Worm (Caenorhabditis elegans) whole organism, L2 larva: Measurements from ENCODE around the gene fig-1.
A peak's percentile ranks its signal among the peaks of the same experiment; 100 is the strongest.

Experiments
- C34F6.9 ChIP-seq: fragments of 150-350 bp; optimal IDR thresholded peaks from 2 replicates; lab custom pipeline; 2014; ENCODE audit warnings: missing biosample characterization, missing genetic modification characterization
- F13H6.1 ChIP-seq: sonication (generic microtip); optimal IDR thresholded peaks from 2 replicates; lab custom pipeline; 2016; ENCODE audit warnings: missing genetic modification characterization, missing compliant biosample characterization
- R02D3.7 ChIP-seq: fragments of 150-350 bp; optimal IDR thresholded peaks from 2 replicates; lab custom pipeline; 2014; ENCODE audit warnings: missing biosample characterization, missing genetic modification characterization
- Y55F3AM.14 ChIP-seq: fragments of 200-800 bp; sonication (Bioruptor generic); optimal IDR thresholded peaks from 2 replicates; lab custom pipeline; 2018; ENCODE audit warnings: mild to moderate bottlenecking, missing genetic modification characterization, missing compliant biosample characterization
- ZK546.5 ChIP-seq: sonication (generic microtip); optimal IDR thresholded peaks from 2 replicates; lab custom pipeline; 2017; ENCODE audit warnings: missing biosample characterization, missing genetic modification characterization
- alr-1 ChIP-seq: fragments of 150-350 bp; optimal IDR thresholded peaks from 2 replicates; lab custom pipeline; 2014; ENCODE audit warnings: missing biosample characterization, missing genetic modification characterization
- aly-2 ChIP-seq: fragments of 150-350 bp; optimal IDR thresholded peaks from 2 replicates; lab custom pipeline; 2014; ENCODE audit warnings: missing biosample characterization, missing genetic modification characterization
- ama-1 ChIP-seq: fragments of 150-350 bp; optimal IDR thresholded peaks from 2 replicates; lab custom pipeline; 2018; ENCODE audit warnings: inconsistent platforms
- blmp-1 ChIP-seq: sonication (generic microtip); optimal IDR thresholded peaks from 2 replicates; lab custom pipeline; 2017; ENCODE audit warnings: missing genetic modification characterization, mild to moderate bottlenecking, missing compliant biosample characterization, antibody characterized with exemption, moderate library complexity; ENCODE audit not compliant: insufficient read depth
- ceh-16 ChIP-seq: fragments of 150-350 bp; optimal IDR thresholded peaks from 2 replicates; lab custom pipeline; 2014; ENCODE audit warnings: missing biosample characterization, missing genetic modification characterization
- ceh-82 ChIP-seq: fragments of 150-350 bp; optimal IDR thresholded peaks from 2 replicates; lab custom pipeline; 2014; ENCODE audit warnings: missing biosample characterization, missing genetic modification characterization
- crh-2 ChIP-seq: sonication (generic microtip); optimal IDR thresholded peaks from 2 replicates; lab custom pipeline; 2017; ENCODE audit warnings: missing biosample characterization, missing genetic modification characterization
- dmd-4 ChIP-seq: sonication (generic microtip); optimal IDR thresholded peaks from 2 replicates; lab custom pipeline; 2017; ENCODE audit warnings: missing biosample characterization, missing genetic modification characterization
- elt-1 ChIP-seq: fragments of 150-350 bp; optimal IDR thresholded peaks from 2 replicates; lab custom pipeline; 2014; ENCODE audit warnings: missing biosample characterization, missing genetic modification characterization
- elt-3 ChIP-seq: sonication (generic microtip); optimal IDR thresholded peaks from 2 replicates; lab custom pipeline; 2017; ENCODE audit warnings: missing biosample characterization, missing genetic modification characterization
- fos-1 ChIP-seq: fragments of 150-350 bp; optimal IDR thresholded peaks from 2 replicates; lab custom pipeline; 2014; ENCODE audit warnings: missing biosample characterization, missing genetic modification characterization
- gmeb-1 ChIP-seq: fragments of 150-350 bp; optimal IDR thresholded peaks from 2 replicates; lab custom pipeline; 2014; ENCODE audit warnings: missing biosample characterization, missing genetic modification characterization
- lin-11 ChIP-seq: fragments of 150-350 bp; sonication (generic microtip); optimal IDR thresholded peaks from 2 replicates; lab custom pipeline; 2014; ENCODE audit warnings: missing biosample characterization, missing genetic modification characterization, inconsistent platforms, mixed read lengths
- lin-13 ChIP-seq: fragments of 150-350 bp; optimal IDR thresholded peaks from 2 replicates; lab custom pipeline; 2014; ENCODE audit warnings: missing biosample characterization, missing genetic modification reagents, missing genetic modification characterization
- lsy-2 ChIP-seq, 2 experiments: fragments of 150-350 bp in 1 of 2; sonication (generic microtip) in 1 of 2; optimal IDR thresholded peaks; 2 replicates each; lab custom pipeline; 2014 to 2017; ENCODE audit warnings: missing biosample characterization in 2 of 2, missing genetic modification characterization in 2 of 2
- mab-5 ChIP-seq: fragments of 150-350 bp; optimal IDR thresholded peaks from 2 replicates; lab custom pipeline; 2014; ENCODE audit warnings: missing biosample characterization, missing genetic modification characterization
- mbf-1 ChIP-seq: sonication (generic microtip); optimal IDR thresholded peaks from 2 replicates; lab custom pipeline; 2017; ENCODE audit warnings: missing biosample characterization, missing genetic modification characterization
- nhr-10 ChIP-seq: sonication (generic microtip); optimal IDR thresholded peaks from 2 replicates; lab custom pipeline; 2017; ENCODE audit warnings: missing biosample characterization, missing genetic modification characterization
- nhr-11 ChIP-seq: fragments of 150-350 bp; optimal IDR thresholded peaks from 2 replicates; lab custom pipeline; 2014; ENCODE audit warnings: missing biosample characterization, missing genetic modification characterization
- nhr-12 ChIP-seq: fragments of 150-350 bp; optimal IDR thresholded peaks from 2 replicates; lab custom pipeline; 2014; ENCODE audit warnings: missing biosample characterization, missing genetic modification characterization
- nhr-129 ChIP-seq: fragments of 150-350 bp; optimal IDR thresholded peaks from 2 replicates; lab custom pipeline; 2014; ENCODE audit warnings: missing biosample characterization, missing genetic modification characterization
- nhr-21 ChIP-seq: fragments of 150-350 bp; optimal IDR thresholded peaks from 2 replicates; lab custom pipeline; 2014; ENCODE audit warnings: missing biosample characterization, missing genetic modification characterization
- nhr-23 ChIP-seq: fragments of 150-350 bp; optimal IDR thresholded peaks from 2 replicates; lab custom pipeline; 2014; ENCODE audit warnings: missing biosample characterization, missing genetic modification reagents, missing genetic modification characterization
- nhr-25 ChIP-seq: fragments of 150-350 bp; sonication (generic microtip); optimal IDR thresholded peaks from 3 replicates; lab custom pipeline; 2014; ENCODE audit warnings: missing biosample characterization, missing genetic modification characterization
- nhr-77 ChIP-seq: fragments of 150-350 bp; optimal IDR thresholded peaks from 2 replicates; lab custom pipeline; 2014; ENCODE audit warnings: missing biosample characterization, missing genetic modification characterization
- peb-1 ChIP-seq: fragments of 150-350 bp; optimal IDR thresholded peaks from 2 replicates; lab custom pipeline; 2014; ENCODE audit warnings: missing biosample characterization, missing genetic modification characterization
- sem-4 ChIP-seq: fragments of 150-350 bp; optimal IDR thresholded peaks from 2 replicates; lab custom pipeline; 2014; ENCODE audit warnings: missing biosample characterization, missing genetic modification reagents, missing genetic modification characterization
- skn-1 ChIP-seq: sonication (generic microtip); optimal IDR thresholded peaks from 2 replicates; lab custom pipeline; 2017; ENCODE audit warnings: missing biosample characterization, missing genetic modification characterization
- sma-3 ChIP-seq: sonication (generic microtip); optimal IDR thresholded peaks from 2 replicates; lab custom pipeline; 2016; ENCODE audit warnings: missing genetic modification reagents, missing genetic modification characterization, missing compliant biosample characterization
- snpc-4 ChIP-seq: fragments of 150-350 bp; optimal IDR thresholded peaks from 2 replicates; lab custom pipeline; 2014; ENCODE audit warnings: missing biosample characterization, missing genetic modification characterization
- unc-55 ChIP-seq: fragments of 150-350 bp; sonication (generic microtip); optimal IDR thresholded peaks from 3 replicates; lab custom pipeline; 2014; ENCODE audit warnings: missing biosample characterization, missing genetic modification reagents, missing genetic modification characterization
- unc-62 ChIP-seq: fragments of 150-350 bp; optimal IDR thresholded peaks from 2 replicates; lab custom pipeline; 2014; ENCODE audit warnings: missing biosample characterization, missing genetic modification reagents, missing genetic modification characterization
- zag-1 ChIP-seq: fragments of 150-350 bp; optimal IDR thresholded peaks from 2 replicates; lab custom pipeline; 2014; ENCODE audit warnings: missing biosample characterization, missing genetic modification characterization
- ztf-1 ChIP-seq: fragments of 200-800 bp; sonication (Bioruptor generic); conservative IDR thresholded peaks from 2 replicates; pipeline ENCODE4 v1.3.6; 2022; ENCODE audit warnings: missing genetic modification characterization, missing compliant biosample characterization
- ztf-11 ChIP-seq: sonication (generic microtip); optimal IDR thresholded peaks from 2 replicates; lab custom pipeline; 2017; ENCODE audit warnings: missing biosample characterization, missing genetic modification characterization

Gene fig-1

DNA sequence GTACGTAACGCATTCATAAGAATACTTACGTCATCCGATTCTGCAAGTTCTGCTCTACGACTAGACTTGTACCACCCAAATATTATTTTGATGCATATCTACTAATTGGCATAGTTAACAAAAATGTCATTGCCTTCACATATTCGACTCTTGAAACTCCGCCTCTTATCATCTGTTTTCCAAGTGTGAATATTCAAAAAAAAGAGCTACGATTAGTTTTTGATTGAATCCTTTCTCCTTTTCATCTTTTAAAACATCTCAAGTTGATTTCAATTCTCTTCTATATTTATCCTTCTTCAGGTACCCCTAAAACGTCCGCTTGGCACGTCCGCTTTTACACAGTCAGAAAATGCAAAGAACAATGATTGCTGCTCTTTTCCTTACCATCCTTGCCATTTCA is 33.1 kb downstream of the fig-1 start, which contains the start of gene F17C11.2:
Gene F17C11.2 (plus strand): TSS at position 301 of the 400 bp plus-strand sequence.
- TF ChIP-seq F13H6.1 (tag; lab: Kevin White, UChicago) (no peak), nhr-11 (no peak), ZK546.5 (tag; lab: Kevin White, UChicago) (no peak), aly-2 (tag; lab: Kevin White, UChicago) (no peak), R02D3.7 (tag; lab: Kevin White, UChicago) (no peak)

DNA sequence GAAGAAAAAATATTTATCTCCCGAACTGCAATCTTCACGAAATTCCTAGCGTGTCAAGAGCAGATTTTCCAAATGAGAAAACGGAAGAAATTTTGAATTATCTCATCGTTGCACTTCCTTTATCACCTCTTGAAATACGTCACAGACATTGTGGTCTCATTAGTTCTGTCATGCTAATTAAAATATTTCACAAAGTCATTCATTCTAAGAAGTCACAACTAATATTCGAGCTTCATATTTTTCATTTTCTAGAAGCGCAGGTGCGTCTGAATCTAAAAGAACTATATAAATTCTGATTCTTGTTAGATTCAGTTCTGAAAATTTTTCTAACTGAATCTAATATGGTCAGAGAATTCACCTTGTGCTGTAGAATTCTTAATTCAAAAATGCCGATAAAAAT is 33.8 kb downstream of the fig-1 start:
- TF ChIP-seq nhr-77 (tag; lab: Kevin White, UChicago) (no peak), elt-1 (no peak), zag-1 (tag; lab: Kevin White, UChicago) (no peak), sem-4 (tag; lab: Kevin White, UChicago) (no peak), peb-1 (no peak)

DNA sequence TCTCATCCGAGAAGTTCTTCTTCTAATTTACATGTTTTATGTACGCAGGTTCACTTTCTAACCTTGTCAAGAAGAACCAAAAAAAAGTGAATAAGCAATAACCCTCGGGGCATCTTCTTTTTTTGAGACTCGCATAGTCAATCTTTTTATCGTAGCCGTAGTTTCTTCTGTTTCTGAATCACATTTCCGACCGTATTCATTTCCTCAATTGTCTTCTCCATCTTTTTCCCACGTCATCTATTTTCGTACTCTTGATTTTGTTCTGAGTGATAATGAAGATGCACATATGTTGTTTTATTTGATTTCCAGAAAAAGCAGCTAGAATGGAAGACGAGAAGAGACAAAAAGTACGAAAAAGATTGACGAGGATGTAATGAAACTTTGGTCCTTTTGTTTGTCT is 36.1 kb downstream of the fig-1 start:
- TF ChIP-seq dmd-4 (tag; lab: Kevin White, UChicago) (no peak), lsy-2 (tag; optimal IDR thresholded peaks at IDR 0.05; lab: Kevin White, UChicago) (peak in 1 of 2 experiments; percentile 15), lin-11 (tag; lab: Kevin White, UChicago) (no peak), sma-3 (GFP tag; lab: Kevin White, UChicago) (no peak), ztf-11 (tag; lab: Kevin White, UChicago) (no peak), F13H6.1 (tag; lab: Kevin White, UChicago) (no peak), nhr-25 (tag; lab: Kevin White, UChicago) (no peak), mab-5 (tag; lab: Kevin White, UChicago) (no peak), elt-3 (no peak)

DNA sequence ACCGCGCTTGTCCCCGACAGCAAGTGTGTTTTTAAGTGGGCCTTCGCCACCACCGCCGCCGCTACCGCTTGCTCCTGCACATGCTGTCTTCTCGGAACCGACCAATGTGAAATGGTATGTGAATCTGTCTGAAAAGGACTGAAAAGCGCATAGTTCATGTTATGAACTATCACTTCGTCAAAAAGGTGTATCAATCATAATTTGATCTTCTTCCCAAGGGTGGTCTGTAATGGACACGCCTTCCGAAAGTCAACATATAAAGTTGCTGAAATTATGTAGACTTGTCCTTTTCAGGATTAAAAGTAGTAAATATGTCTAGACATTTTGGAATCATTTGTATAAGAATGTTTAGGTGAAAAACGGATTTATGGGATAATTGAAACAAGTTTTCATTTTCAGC is 38.9 kb downstream of the fig-1 start, which contains the start of gene zip-9:
Gene zip-9 (plus strand): TSS at position 301 of the 400 bp plus-strand sequence.
- no peak for TF ChIP-seq nhr-25 (tag; lab: Kevin White, UChicago)
- no peak for TF ChIP-seq crh-2 (tag; lab: Kevin White, UChicago)
- no peak for TF ChIP-seq nhr-12
- TF ChIP-seq nhr-23 (tag; lab: Kevin White, UChicago), result no peak
- no peak for TF ChIP-seq sma-3 (GFP tag; lab: Kevin White, UChicago)
- TF ChIP-seq zag-1 (tag; lab: Kevin White, UChicago), result no peak
- no peak for TF ChIP-seq mbf-1 (tag; lab: Kevin White, UChicago)
- no peak for TF ChIP-seq gmeb-1 (tag; lab: Kevin White, UChicago)
- no peak for TF ChIP-seq sem-4 (tag; lab: Kevin White, UChicago)
- no peak for TF ChIP-seq lsy-2 (tag; optimal IDR thresholded peaks at IDR 0.05; lab: Kevin White, UChicago)
- TF ChIP-seq ceh-16 (tag; lab: Kevin White, UChicago), result no peak
- TF ChIP-seq alr-1 (tag; lab: Kevin White, UChicago), result no peak
- no peak for TF ChIP-seq ztf-1 (GFP tag; lab: Robert Waterston, UW)
- TF ChIP-seq nhr-11, result no peak
- no peak for TF ChIP-seq elt-1

DNA sequence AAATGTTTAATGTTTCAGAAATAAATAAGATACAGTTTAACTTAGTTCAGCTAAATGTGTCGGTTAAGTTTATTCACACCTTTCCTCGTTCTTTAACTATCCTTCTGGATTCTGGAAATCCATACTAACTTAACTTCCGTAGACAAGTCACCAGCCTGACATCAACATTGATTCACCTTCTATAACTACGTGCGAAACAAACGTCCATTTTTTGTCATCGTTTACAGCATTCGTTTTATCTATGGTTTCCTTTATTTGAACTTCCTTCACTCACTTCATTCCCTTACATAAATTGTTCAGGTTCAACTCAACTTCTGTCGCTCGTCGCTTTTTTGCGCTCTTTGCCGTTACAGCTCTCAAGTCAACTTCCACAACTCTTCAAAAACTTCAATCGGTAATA is 39.9 kb downstream of the fig-1 start, which contains the start of gene F17C11.26:
Gene F17C11.26 (plus strand): TSS at position 301 of the 400 bp plus-strand sequence.
- no peak for TF ChIP-seq lsy-2 (tag; optimal IDR thresholded peaks at IDR 0.05; lab: Kevin White, UChicago)
- TF ChIP-seq, all 48 proteins: peak for 0

DNA sequence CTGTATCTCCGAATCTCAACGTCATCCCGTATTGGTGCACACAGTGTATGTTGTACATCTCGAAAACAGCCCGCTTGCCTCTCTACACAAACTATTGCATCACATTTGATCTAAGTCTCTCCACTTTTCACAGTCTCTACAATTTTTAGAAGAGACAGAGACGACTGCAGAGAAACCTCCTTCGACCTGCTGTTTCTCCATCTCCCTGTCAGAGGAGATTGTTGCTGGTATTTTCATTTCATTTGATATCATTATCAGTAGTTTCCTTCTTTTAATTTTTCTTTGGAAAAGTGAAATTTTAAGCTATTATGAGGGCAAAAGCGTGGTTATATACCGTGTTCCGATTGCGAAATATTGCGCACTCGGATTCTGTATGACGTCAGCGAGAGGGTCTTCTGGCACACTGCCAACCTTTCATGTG is 40.4 kb downstream of the fig-1 start:
- no peak for TF ChIP-seq nhr-12
- TF ChIP-seq crh-2 (tag; lab: Kevin White, UChicago), result peak; percentile 81
- peak; percentile 77 for TF ChIP-seq F13H6.1 (tag; lab: Kevin White, UChicago)
- TF ChIP-seq ZK546.5 (tag; lab: Kevin White, UChicago), result no peak
- no peak for TF ChIP-seq nhr-10 (tag; lab: Kevin White, UChicago)
- TF ChIP-seq nhr-21, result peak; percentile 56
- TF ChIP-seq elt-1, result no peak
- TF ChIP-seq C34F6.9, result peak; percentile 75
- TF ChIP-seq lin-13 (GFP tag; lab: Kevin White, UChicago), result peak; percentile 39
- no peak for TF ChIP-seq nhr-11
- TF ChIP-seq ztf-1 (GFP tag; lab: Robert Waterston, UW), result no peak
- no peak for TF ChIP-seq peb-1
- peak; percentile 77 for TF ChIP-seq Y55F3AM.14 (GFP tag; lab: Kevin White, UChicago)
- TF ChIP-seq unc-55 (GFP tag; lab: Kevin White, UChicago), result peak; percentile 59
- no peak for TF ChIP-seq lin-11 (tag; lab: Kevin White, UChicago)
- no peak for TF ChIP-seq mbf-1 (tag; lab: Kevin White, UChicago)
- TF ChIP-seq aly-2 (tag; lab: Kevin White, UChicago), result no peak
- no peak for TF ChIP-seq dmd-4 (tag; lab: Kevin White, UChicago)
- no peak for TF ChIP-seq unc-62 (GFP tag; lab: Kevin White, UChicago)
- TF ChIP-seq elt-3, result no peak
- TF ChIP-seq ceh-82 (tag; lab: Kevin White, UChicago), result no peak
- no peak for TF ChIP-seq sem-4 (tag; lab: Kevin White, UChicago)
- TF ChIP-seq alr-1 (tag; lab: Kevin White, UChicago), result no peak
- TF ChIP-seq R02D3.7 (tag; lab: Kevin White, UChicago), result no peak
- TF ChIP-seq skn-1 (tag; lab: Kevin White, UChicago), result peak; percentile 75
- TF ChIP-seq blmp-1 (tag; lab: Kevin White, UChicago), result peak; percentile 71
- no peak for TF ChIP-seq mab-5 (tag; lab: Kevin White, UChicago)
- TF ChIP-seq nhr-25 (tag; lab: Kevin White, UChicago), result peak; percentile 45
- TF ChIP-seq fos-1 (tag; lab: Kevin White, UChicago), result peak; percentile 74
- TF ChIP-seq nhr-77 (tag; lab: Kevin White, UChicago), result no peak
- peak; percentile 34 for TF ChIP-seq ama-1 (lab: Kevin White, UChicago)
- TF ChIP-seq nhr-129 (tag; lab: Kevin White, UChicago), result peak; percentile 100
- no peak for TF ChIP-seq snpc-4 (tag; lab: Kevin White, UChicago)
